Worm (Caenorhabditis elegans) whole organism, L4 larva: ENCODE data around the gene C07D8.5.

Source experiments
- ceh-28 ChIP-seq: fragments of 150-350 bp; optimal IDR thresholded peaks from 2 replicates; lab custom pipeline; 2014; ENCODE audit warnings: missing biosample characterization, missing genetic modification reagents, missing genetic modification characterization
- ceh-82 ChIP-seq: sonication (generic microtip); optimal IDR thresholded peaks from 2 replicates; lab custom pipeline; 2017; ENCODE audit warnings: missing biosample characterization, missing genetic modification characterization
- nhr-28 ChIP-seq: fragments of 150-350 bp; optimal IDR thresholded peaks from 2 replicates; lab custom pipeline; 2014; ENCODE audit warnings: missing biosample characterization, missing genetic modification characterization
- php-3 ChIP-seq: fragments of 200-800 bp; sonication (Bioruptor generic); IDR thresholded peaks from 2 replicates; pipeline ENCODE4 v1.3.6; 2022; ENCODE audit warnings: missing genetic modification reagents, missing genetic modification characterization, missing compliant biosample characterization

DNA sequence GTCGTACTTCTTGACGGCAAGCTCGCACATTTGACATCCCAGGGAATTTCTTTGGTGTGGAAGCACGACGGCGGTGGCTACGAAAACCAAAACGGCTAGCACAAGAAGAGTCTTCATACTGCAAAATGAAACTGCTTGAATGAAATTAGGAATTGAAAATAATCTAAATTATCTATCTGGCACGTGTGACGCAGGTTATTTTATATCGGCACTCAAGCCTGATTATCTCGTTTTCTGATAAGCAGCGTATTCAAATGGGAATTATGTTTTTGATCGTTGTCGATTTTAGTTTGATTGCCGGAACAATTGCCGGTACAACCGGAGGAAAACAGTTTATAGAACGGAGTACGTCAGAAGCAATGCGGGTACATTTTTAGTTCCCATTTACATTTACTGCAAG lies 25.2 kb upstream of the C07D8.5 start, which contains the start of gene spp-4:
- no peak for TF ChIP-seq nhr-28 (tag; lab: Kevin White, UChicago)
- no peak for TF ChIP-seq ceh-28 (tag; lab: Kevin White, UChicago)
- no peak for TF ChIP-seq ceh-82 (tag; lab: Kevin White, UChicago)
- TF ChIP-seq php-3 (GFP tag; lab: Robert Waterston, UW) = no peak
